Worm (Caenorhabditis elegans) whole organism, L2 larva: ENCODE measurements around the gene ptr-4.

ENCODE experiments used
- C34F6.9 ChIP-seq: fragments of 150-350 bp; optimal IDR thresholded peaks from 2 replicates; lab custom pipeline; 2014; ENCODE audit warnings: missing biosample characterization, missing genetic modification characterization
- F13H6.1 ChIP-seq: sonication (generic microtip); optimal IDR thresholded peaks from 2 replicates; lab custom pipeline; 2016; ENCODE audit warnings: missing genetic modification characterization, missing compliant biosample characterization
- R02D3.7 ChIP-seq: fragments of 150-350 bp; optimal IDR thresholded peaks from 2 replicates; lab custom pipeline; 2014; ENCODE audit warnings: missing biosample characterization, missing genetic modification characterization
- Y55F3AM.14 ChIP-seq: fragments of 200-800 bp; sonication (Bioruptor generic); optimal IDR thresholded peaks from 2 replicates; lab custom pipeline; 2018; ENCODE audit warnings: mild to moderate bottlenecking, missing genetic modification characterization, missing compliant biosample characterization
- ZK546.5 ChIP-seq: sonication (generic microtip); optimal IDR thresholded peaks from 2 replicates; lab custom pipeline; 2017; ENCODE audit warnings: missing biosample characterization, missing genetic modification characterization
- alr-1 ChIP-seq: fragments of 150-350 bp; optimal IDR thresholded peaks from 2 replicates; lab custom pipeline; 2014; ENCODE audit warnings: missing biosample characterization, missing genetic modification characterization
- aly-2 ChIP-seq: fragments of 150-350 bp; optimal IDR thresholded peaks from 2 replicates; lab custom pipeline; 2014; ENCODE audit warnings: missing biosample characterization, missing genetic modification characterization
- ama-1 ChIP-seq: fragments of 150-350 bp; optimal IDR thresholded peaks from 2 replicates; lab custom pipeline; 2018; ENCODE audit warnings: inconsistent platforms
- blmp-1 ChIP-seq: sonication (generic microtip); optimal IDR thresholded peaks from 2 replicates; lab custom pipeline; 2017; ENCODE audit warnings: missing genetic modification characterization, mild to moderate bottlenecking, missing compliant biosample characterization, antibody characterized with exemption, moderate library complexity; ENCODE audit not compliant: insufficient read depth
- ceh-16 ChIP-seq: fragments of 150-350 bp; optimal IDR thresholded peaks from 2 replicates; lab custom pipeline; 2014; ENCODE audit warnings: missing biosample characterization, missing genetic modification characterization
- ceh-82 ChIP-seq: fragments of 150-350 bp; optimal IDR thresholded peaks from 2 replicates; lab custom pipeline; 2014; ENCODE audit warnings: missing biosample characterization, missing genetic modification characterization
- crh-2 ChIP-seq: sonication (generic microtip); optimal IDR thresholded peaks from 2 replicates; lab custom pipeline; 2017; ENCODE audit warnings: missing biosample characterization, missing genetic modification characterization
- dmd-4 ChIP-seq: sonication (generic microtip); optimal IDR thresholded peaks from 2 replicates; lab custom pipeline; 2017; ENCODE audit warnings: missing biosample characterization, missing genetic modification characterization
- egl-27 ChIP-seq: sonication (generic microtip); optimal IDR thresholded peaks from 3 replicates; lab custom pipeline; 2017; ENCODE audit warnings: missing biosample characterization, missing genetic modification reagents, missing genetic modification characterization
- elt-1 ChIP-seq: fragments of 150-350 bp; optimal IDR thresholded peaks from 2 replicates; lab custom pipeline; 2014; ENCODE audit warnings: missing biosample characterization, missing genetic modification characterization
- elt-3 ChIP-seq: sonication (generic microtip); optimal IDR thresholded peaks from 2 replicates; lab custom pipeline; 2017; ENCODE audit warnings: missing biosample characterization, missing genetic modification characterization
- fos-1 ChIP-seq: fragments of 150-350 bp; optimal IDR thresholded peaks from 2 replicates; lab custom pipeline; 2014; ENCODE audit warnings: missing biosample characterization, missing genetic modification characterization
- lin-13 ChIP-seq: fragments of 150-350 bp; optimal IDR thresholded peaks from 2 replicates; lab custom pipeline; 2014; ENCODE audit warnings: missing biosample characterization, missing genetic modification reagents, missing genetic modification characterization
- lin-39 ChIP-seq: fragments of 150-350 bp; optimal IDR thresholded peaks from 2 replicates; lab custom pipeline; 2014; ENCODE audit warnings: missing biosample characterization, missing genetic modification reagents, missing genetic modification characterization
- lsy-2 ChIP-seq, 2 experiments: fragments of 150-350 bp in 1 of 2; sonication (generic microtip) in 1 of 2; optimal IDR thresholded peaks; 2 replicates each; lab custom pipeline; 2014 to 2017; ENCODE audit warnings: missing biosample characterization in 2 of 2, missing genetic modification characterization in 2 of 2
- mab-5 ChIP-seq: fragments of 150-350 bp; optimal IDR thresholded peaks from 2 replicates; lab custom pipeline; 2014; ENCODE audit warnings: missing biosample characterization, missing genetic modification characterization
- mbf-1 ChIP-seq: sonication (generic microtip); optimal IDR thresholded peaks from 2 replicates; lab custom pipeline; 2017; ENCODE audit warnings: missing biosample characterization, missing genetic modification characterization
- mdl-1 ChIP-seq, 2 experiments: fragments of 150-350 bp in 1 of 2; sonication (generic microtip) in 1 of 2; optimal IDR thresholded peaks; 2 replicates each; lab custom pipeline; 2017; ENCODE audit warnings: missing biosample characterization in 2 of 2, missing genetic modification characterization in 2 of 2
- nhr-10 ChIP-seq: sonication (generic microtip); optimal IDR thresholded peaks from 2 replicates; lab custom pipeline; 2017; ENCODE audit warnings: missing biosample characterization, missing genetic modification characterization
- nhr-11 ChIP-seq: fragments of 150-350 bp; optimal IDR thresholded peaks from 2 replicates; lab custom pipeline; 2014; ENCODE audit warnings: missing biosample characterization, missing genetic modification characterization
- nhr-12 ChIP-seq: fragments of 150-350 bp; optimal IDR thresholded peaks from 2 replicates; lab custom pipeline; 2014; ENCODE audit warnings: missing biosample characterization, missing genetic modification characterization
- nhr-129 ChIP-seq: fragments of 150-350 bp; optimal IDR thresholded peaks from 2 replicates; lab custom pipeline; 2014; ENCODE audit warnings: missing biosample characterization, missing genetic modification characterization
- nhr-21 ChIP-seq: fragments of 150-350 bp; optimal IDR thresholded peaks from 2 replicates; lab custom pipeline; 2014; ENCODE audit warnings: missing biosample characterization, missing genetic modification characterization
- nhr-23 ChIP-seq: fragments of 150-350 bp; optimal IDR thresholded peaks from 2 replicates; lab custom pipeline; 2014; ENCODE audit warnings: missing biosample characterization, missing genetic modification reagents, missing genetic modification characterization
- nhr-25 ChIP-seq: fragments of 150-350 bp; sonication (generic microtip); optimal IDR thresholded peaks from 3 replicates; lab custom pipeline; 2014; ENCODE audit warnings: missing biosample characterization, missing genetic modification characterization
- nhr-77 ChIP-seq: fragments of 150-350 bp; optimal IDR thresholded peaks from 2 replicates; lab custom pipeline; 2014; ENCODE audit warnings: missing biosample characterization, missing genetic modification characterization
- peb-1 ChIP-seq: fragments of 150-350 bp; optimal IDR thresholded peaks from 2 replicates; lab custom pipeline; 2014; ENCODE audit warnings: missing biosample characterization, missing genetic modification characterization
- skn-1 ChIP-seq: sonication (generic microtip); optimal IDR thresholded peaks from 2 replicates; lab custom pipeline; 2017; ENCODE audit warnings: missing biosample characterization, missing genetic modification characterization
- sma-3 ChIP-seq: sonication (generic microtip); optimal IDR thresholded peaks from 2 replicates; lab custom pipeline; 2016; ENCODE audit warnings: missing genetic modification reagents, missing genetic modification characterization, missing compliant biosample characterization
- sma-9 ChIP-seq, 2 experiments: fragments of 150-350 bp in 1 of 2; sonication (generic microtip) in 1 of 2; optimal IDR thresholded peaks; 2 replicates each; lab custom pipeline; 2014 to 2016; ENCODE audit warnings: missing genetic modification characterization in 2 of 2, mild to moderate bottlenecking in 1 of 2, missing biosample characterization in 1 of 2, missing compliant biosample characterization in 1 of 2, missing genetic modification reagents in 1 of 2, moderate library complexity in 1 of 2
- snpc-4 ChIP-seq: fragments of 150-350 bp; optimal IDR thresholded peaks from 2 replicates; lab custom pipeline; 2014; ENCODE audit warnings: missing biosample characterization, missing genetic modification characterization
- unc-39 ChIP-seq: fragments of 150-350 bp; optimal IDR thresholded peaks from 2 replicates; lab custom pipeline; 2014; ENCODE audit warnings: missing biosample characterization, missing genetic modification characterization
- unc-55 ChIP-seq: fragments of 150-350 bp; sonication (generic microtip); optimal IDR thresholded peaks from 3 replicates; lab custom pipeline; 2014; ENCODE audit warnings: missing biosample characterization, missing genetic modification reagents, missing genetic modification characterization
- unc-62 ChIP-seq: fragments of 150-350 bp; optimal IDR thresholded peaks from 2 replicates; lab custom pipeline; 2014; ENCODE audit warnings: missing biosample characterization, missing genetic modification reagents, missing genetic modification characterization
- zag-1 ChIP-seq: fragments of 150-350 bp; optimal IDR thresholded peaks from 2 replicates; lab custom pipeline; 2014; ENCODE audit warnings: missing biosample characterization, missing genetic modification characterization
- ztf-1 ChIP-seq: fragments of 200-800 bp; sonication (Bioruptor generic); conservative IDR thresholded peaks from 2 replicates; pipeline ENCODE4 v1.3.6; 2022; ENCODE audit warnings: missing genetic modification characterization, missing compliant biosample characterization
- ztf-4 ChIP-seq: fragments of 150-350 bp; optimal IDR thresholded peaks from 2 replicates; lab custom pipeline; 2014; ENCODE audit warnings: missing biosample characterization, missing genetic modification characterization

Gene ptr-4

ce11 chrX:6103297-6103696, 37.5 kb upstream of the ptr-4 start, which contains the start of gene C15H9.11:
Gene C15H9.11 (minus strand): TSS chrX:6103397.
- TF ChIP-seq nhr-11 (tag; lab: Kevin White, UChicago) (no peak), mbf-1 (tag; lab: Kevin White, UChicago) (no peak), crh-2 (tag; lab: Kevin White, UChicago) (no peak), lin-39 (tag; lab: Kevin White, UChicago) (no peak), snpc-4 (tag; lab: Kevin White, UChicago) (no peak), zag-1 (tag; lab: Kevin White, UChicago) (no peak), sma-3 (GFP tag; lab: Kevin White, UChicago) (no peak), C34F6.9 (tag; lab: Kevin White, UChicago) (no peak)

- TF ChIP-seq skn-1 (no peak), blmp-1 (tag; lab: Kevin White, UChicago) (peak; percentile 16), unc-55 (no peak), egl-27 (no peak), R02D3.7 (tag; lab: Kevin White, UChicago) (no peak), fos-1 (tag; lab: Kevin White, UChicago) (peak; percentile 65), unc-62 (no peak), aly-2 (tag; lab: Kevin White, UChicago) (no peak), nhr-25 (tag; lab: Kevin White, UChicago) (peak; percentile 48), ztf-1 (no peak), peb-1 (tag; lab: Kevin White, UChicago) (no peak), ama-1 (lab: Kevin White, UChicago) (no peak), mbf-1 (tag; lab: Kevin White, UChicago) (no peak), elt-3 (no peak), F13H6.1 (no peak), lin-39 (tag; lab: Kevin White, UChicago) (no peak)
Observed at ce11 chrX:6100395-6101099, 34.8 kb upstream of the ptr-4 start.

ce11 chrX:6098420-6098819, 32.6 kb upstream of the ptr-4 start:
- TF ChIP-seq ceh-16 (tag; lab: Kevin White, UChicago) = no peak
- TF ChIP-seq egl-27 = no peak
- TF ChIP-seq crh-2 (tag; lab: Kevin White, UChicago) = peak; percentile 10
- TF ChIP-seq fos-1 (tag; lab: Kevin White, UChicago) = peak; percentile 74
- no peak for TF ChIP-seq mab-5 (tag; lab: Kevin White, UChicago)
- TF ChIP-seq zag-1 (tag; lab: Kevin White, UChicago) = no peak
- no peak for TF ChIP-seq mbf-1 (tag; lab: Kevin White, UChicago)
- TF ChIP-seq sma-9 (GFP tag; optimal IDR thresholded peaks at IDR 0.05; lab: Kevin White, UChicago) = peak; percentile 44
- TF ChIP-seq sma-9 (tag; optimal IDR thresholded peaks at IDR 0.05; lab: Kevin White, UChicago) = no peak

- TF ChIP-seq R02D3.7 (tag; lab: Kevin White, UChicago) = no peak
- TF ChIP-seq crh-2 (tag; lab: Kevin White, UChicago) = no peak
- no peak for TF ChIP-seq ZK546.5
- peak in 1 of 2 experiments; percentile 31 for TF ChIP-seq lsy-2 (tag; optimal IDR thresholded peaks at IDR 0.05; lab: Kevin White, UChicago)
- TF ChIP-seq Y55F3AM.14 (GFP tag; lab: Kevin White, UChicago) = no peak
- TF ChIP-seq unc-39 (tag; lab: Kevin White, UChicago) = no peak
- TF ChIP-seq ztf-4 (tag; lab: Kevin White, UChicago) = no peak
- TF ChIP-seq fos-1 (tag; lab: Kevin White, UChicago) = no peak
- peak; percentile 3 for TF ChIP-seq mab-5 (tag; lab: Kevin White, UChicago)
- TF ChIP-seq nhr-23 (tag; lab: Kevin White, UChicago) = no peak
- no peak for TF ChIP-seq dmd-4
- no peak for TF ChIP-seq nhr-25 (tag; lab: Kevin White, UChicago)
- no peak for TF ChIP-seq nhr-12 (tag; lab: Kevin White, UChicago)
- no peak for TF ChIP-seq ztf-1
- TF ChIP-seq zag-1 (tag; lab: Kevin White, UChicago) = no peak
- TF ChIP-seq nhr-77 (tag; lab: Kevin White, UChicago) = no peak
- no peak for TF ChIP-seq nhr-10 (tag; lab: Kevin White, UChicago)
- no peak for TF ChIP-seq aly-2 (tag; lab: Kevin White, UChicago)
- TF ChIP-seq unc-55 = peak; percentile 60
- TF ChIP-seq unc-62 = no peak
- peak; percentile 45 for TF ChIP-seq sma-9 (GFP tag; optimal IDR thresholded peaks at IDR 0.05; lab: Kevin White, UChicago)
- no peak for TF ChIP-seq sma-9 (tag; optimal IDR thresholded peaks at IDR 0.05; lab: Kevin White, UChicago)
- no peak for TF ChIP-seq blmp-1 (tag; lab: Kevin White, UChicago)
- TF ChIP-seq lin-39 (tag; lab: Kevin White, UChicago) = no peak
- no peak for TF ChIP-seq elt-3
- peak; percentile 56 for TF ChIP-seq C34F6.9 (tag; lab: Kevin White, UChicago)
- peak; percentile 64 for TF ChIP-seq F13H6.1
- TF ChIP-seq skn-1 = no peak
- no peak for TF ChIP-seq ama-1 (lab: Kevin White, UChicago)
- TF ChIP-seq nhr-21 (tag; lab: Kevin White, UChicago) = no peak
- TF ChIP-seq mdl-1 (tag; optimal IDR thresholded peaks at IDR 0.05; lab: Kevin White, UChicago) = peak in 1 of 2 experiments; percentile 16
- peak; percentile 10 for TF ChIP-seq egl-27
- no peak for TF ChIP-seq alr-1 (tag; lab: Kevin White, UChicago)
- TF ChIP-seq ceh-82 (tag; lab: Kevin White, UChicago) = no peak
- no peak for TF ChIP-seq peb-1 (tag; lab: Kevin White, UChicago)
- TF ChIP-seq elt-1 (tag; lab: Kevin White, UChicago) = no peak
- no peak for TF ChIP-seq nhr-11 (tag; lab: Kevin White, UChicago)
- TF ChIP-seq lin-13 (GFP tag; lab: Kevin White, UChicago) = peak; percentile 27
- peak; percentile 19 for TF ChIP-seq nhr-129
Observed at ce11 chrX:6097551-6097950, 31.8 kb upstream of the ptr-4 start, which contains the start of gene C15H9.4. Gene C15H9.4 (plus strand): TSS chrX:6097643.
